Worm (Caenorhabditis elegans): Measurements from ENCODE around the gene ZC477.3.

- TF ChIP-seq skn-1 (tag; optimal IDR thresholded peaks at IDR 0.05) (peak; percentile 39), hlh-17 (GFP tag; optimal IDR thresholded peaks at IDR 0.05; ENCODE audit: borderline replicate concordance) (no peak), fos-1 (tag; optimal IDR thresholded peaks at IDR 0.05) (no peak), zag-1 (tag; optimal IDR thresholded peaks at IDR 0.05) (no peak)
These were observed 45.8 kb downstream of the ZC477.3 start, which contains the start of gene C34D4.4 for ce11 chrIV:7149020-7149601.
